Fruit fly (Drosophila melanogaster) whole organism, embryonic: Measurements from ENCODE around the gene CG32137.
A peak's percentile ranks its signal among the peaks of the same experiment; 100 is the strongest.

Experiments used
- CG10462 ChIP-seq: fragments of 200-800 bp; sonication (Bioruptor generic); optimal IDR thresholded peaks from 2 replicates; lab custom pipeline; 2016; ENCODE audit warnings: missing biosample characterization, missing genetic modification characterization
- CG10565 ChIP-seq: fragments of 200-800 bp; sonication (Bioruptor generic); optimal IDR thresholded peaks from 3 replicates; lab custom pipeline; 2016; ENCODE audit warnings: missing biosample characterization, mild to moderate bottlenecking, missing genetic modification characterization
- CG10979 ChIP-seq: fragments of 200-800 bp; sonication (Bioruptor generic); optimal IDR thresholded peaks from 2 replicates; lab custom pipeline; 2018; ENCODE audit warnings: missing biosample characterization, mild to moderate bottlenecking, missing genetic modification characterization, moderate library complexity
- CG11504 ChIP-seq: fragments of 200-800 bp; sonication (Bioruptor generic); optimal IDR thresholded peaks from 3 replicates; lab custom pipeline; 2019; ENCODE audit warnings: missing biosample characterization, mild to moderate bottlenecking, missing genetic modification characterization, moderate library complexity
- CG12071 ChIP-seq: fragments of 200-800 bp; sonication (Bioruptor generic); optimal IDR thresholded peaks from 3 replicates; lab custom pipeline; 2018; ENCODE audit warnings: missing biosample characterization, mild to moderate bottlenecking, missing genetic modification characterization
- CG14860 ChIP-seq: fragments of 200-800 bp; sonication (Bioruptor generic); IDR thresholded peaks from 3 replicates; pipeline ENCODE4 v1.3.6; 2022; ENCODE audit warnings: missing biosample characterization, missing genetic modification characterization; ENCODE audit not compliant: partially characterized antibody
- CG15011 ChIP-seq: fragments of 200-800 bp; sonication (Bioruptor generic); optimal IDR thresholded peaks from 3 replicates; lab custom pipeline; 2018; ENCODE audit warnings: missing biosample characterization, mild to moderate bottlenecking, missing genetic modification characterization
- CG15479 ChIP-seq: fragments of 200-800 bp; sonication (Bioruptor generic); optimal IDR thresholded peaks from 3 replicates; lab custom pipeline; 2019; ENCODE audit warnings: missing biosample characterization, mild to moderate bottlenecking, missing genetic modification characterization, moderate library complexity
- CG17186 ChIP-seq: fragments of 200-800 bp; sonication (Bioruptor generic); optimal IDR thresholded peaks from 3 replicates; lab custom pipeline; 2017; ENCODE audit warnings: missing biosample characterization, missing genetic modification reagents, missing genetic modification characterization
- CG17612 ChIP-seq: fragments of 200-800 bp; sonication (Bioruptor generic); IDR thresholded peaks from 2 replicates; pipeline ENCODE4 v1.3.6; 2022; ENCODE audit warnings: missing biosample characterization, missing genetic modification characterization
- CG17912 ChIP-seq: fragments of 200-800 bp; sonication (Bioruptor generic); optimal IDR thresholded peaks from 2 replicates; lab custom pipeline; 2018; ENCODE audit warnings: missing biosample characterization, mild to moderate bottlenecking, missing genetic modification characterization
- CG3847 ChIP-seq: fragments of 200-800 bp; sonication (Bioruptor generic); IDR thresholded peaks from 2 replicates; pipeline ENCODE4 v1.3.6; 2022; ENCODE audit warnings: missing biosample characterization, missing genetic modification characterization
- CG42726 ChIP-seq: fragments of 200-800 bp; sonication (Bioruptor generic); IDR thresholded peaks from 2 replicates; pipeline ENCODE4 v1.3.6; 2022; ENCODE audit warnings: missing biosample characterization, missing genetic modification characterization; ENCODE audit not compliant: partially characterized antibody
- CG4707 ChIP-seq: fragments of 200-800 bp; sonication (Bioruptor generic); optimal IDR thresholded peaks from 2 replicates; lab custom pipeline; 2018; ENCODE audit warnings: missing biosample characterization, mild to moderate bottlenecking, missing genetic modification characterization, moderate library complexity
- CG4854 ChIP-seq: fragments of 200-800 bp; sonication (Bioruptor generic); optimal IDR thresholded peaks from 2 replicates; lab custom pipeline; 2016; ENCODE audit warnings: missing biosample characterization, missing genetic modification characterization, inconsistent platforms
- CG5245 ChIP-seq: fragments of 200-800 bp; sonication (Bioruptor generic); optimal IDR thresholded peaks from 3 replicates; lab custom pipeline; 2016; ENCODE audit warnings: missing biosample characterization, missing genetic modification characterization
- CG6654 ChIP-seq: fragments of 200-800 bp; sonication (Bioruptor generic); optimal IDR thresholded peaks from 2 replicates; lab custom pipeline; 2017; ENCODE audit warnings: missing biosample characterization, mild to moderate bottlenecking, missing genetic modification characterization
- CG7372 ChIP-seq: fragments of 200-800 bp; sonication (Bioruptor generic); IDR thresholded peaks from 2 replicates; pipeline ENCODE4 v1.3.6; 2022; ENCODE audit warnings: missing biosample characterization, missing genetic modification characterization
- CG7786 ChIP-seq: fragments of 200-800 bp; sonication (Bioruptor generic); optimal IDR thresholded peaks from 2 replicates; lab custom pipeline; 2016; ENCODE audit warnings: missing biosample characterization, missing genetic modification characterization
- D19B ChIP-seq: fragments of 200-800 bp; sonication (Bioruptor generic); optimal IDR thresholded peaks from 2 replicates; lab custom pipeline; 2017; ENCODE audit warnings: missing biosample characterization, mild to moderate bottlenecking, missing genetic modification characterization
- Dll ChIP-seq: fragments of 200-800 bp; sonication (Bioruptor generic); IDR thresholded peaks from 4 replicates; pipeline ENCODE4 v1.3.6; 2022; ENCODE audit warnings: missing biosample characterization, missing genetic modification characterization; ENCODE audit not compliant: partially characterized antibody
- Ets65A ChIP-seq: fragments of 200-800 bp; sonication (Bioruptor generic); peaks from one replicate; lab custom pipeline; 2016; ENCODE audit warnings: missing biosample characterization, missing genetic modification characterization
- HmgD ChIP-seq: fragments of 200-800 bp; sonication (Bioruptor generic); optimal IDR thresholded peaks from 3 replicates; lab custom pipeline; 2016; ENCODE audit warnings: missing biosample characterization, missing genetic modification characterization
- Hr78 ChIP-seq, 2 experiments: fragments of 200-800 bp in 1 of 2; fragments of >200 bp in 1 of 2; sonication (Bioruptor generic) in 1 of 2; optimal IDR thresholded peaks; 2 replicates each; lab custom pipeline; 2017 to 2019; ENCODE audit warnings: missing biosample characterization in 2 of 2, missing genetic modification characterization in 2 of 2, mild to moderate bottlenecking in 1 of 2, moderate library complexity in 1 of 2
- Opbp ChIP-seq: fragments of 200-800 bp; sonication (Bioruptor generic); IDR thresholded peaks from 3 replicates; pipeline ENCODE4 v1.3.6; 2022; ENCODE audit warnings: missing biosample characterization, missing genetic modification characterization; ENCODE audit not compliant: partially characterized antibody
- Side ChIP-seq: fragments of 200-800 bp; sonication (Bioruptor generic); optimal IDR thresholded peaks from 2 replicates; lab custom pipeline; 2016; ENCODE audit warnings: missing biosample characterization, missing genetic modification characterization
- Sry-β ChIP-seq: fragments of 200-800 bp; sonication (Bioruptor generic); optimal IDR thresholded peaks from 2 replicates; lab custom pipeline; 2018; ENCODE audit warnings: missing biosample characterization, mild to moderate bottlenecking, missing genetic modification characterization, moderate library complexity
- ab ChIP-seq: fragments of 200-800 bp; sonication (Bioruptor generic); optimal IDR thresholded peaks from 2 replicates; lab custom pipeline; 2016; ENCODE audit warnings: missing biosample characterization, missing genetic modification characterization
- bowl ChIP-seq: fragments of 200-800 bp; sonication (Bioruptor generic); IDR thresholded peaks from 2 replicates; pipeline ENCODE4 v1.3.6; 2022; ENCODE audit warnings: missing biosample characterization, missing genetic modification characterization
- disco-r ChIP-seq: fragments of 200-800 bp; sonication (Bioruptor generic); optimal IDR thresholded peaks from 2 replicates; lab custom pipeline; 2016; ENCODE audit warnings: missing biosample characterization, missing genetic modification characterization
- emc ChIP-seq: fragments of 200-800 bp; sonication (Bioruptor generic); optimal IDR thresholded peaks from 2 replicates; lab custom pipeline; 2016; ENCODE audit warnings: missing biosample characterization, missing genetic modification characterization
- inv ChIP-seq: fragments of 200-800 bp; sonication (Bioruptor generic); IDR thresholded peaks from 2 replicates; pipeline ENCODE4 v1.3.6; 2022; ENCODE audit warnings: missing biosample characterization, missing genetic modification characterization; ENCODE audit not compliant: partially characterized antibody
- org-1 ChIP-seq: fragments of 200-800 bp; sonication (Bioruptor generic); optimal IDR thresholded peaks from 2 replicates; lab custom pipeline; 2017; ENCODE audit warnings: missing biosample characterization, missing genetic modification characterization
- phol ChIP-seq: fragments of 200-800 bp; sonication (Bioruptor generic); optimal IDR thresholded peaks from 3 replicates; lab custom pipeline; 2018; ENCODE audit warnings: missing biosample characterization, mild to moderate bottlenecking, missing genetic modification characterization, moderate library complexity
- pita ChIP-seq: fragments of 200-800 bp; sonication (Bioruptor generic); optimal IDR thresholded peaks from 2 replicates; lab custom pipeline; 2017; ENCODE audit warnings: missing biosample characterization, mild to moderate bottlenecking, missing genetic modification characterization
- pnt ChIP-seq: fragments of 200-800 bp; sonication (Bioruptor generic); optimal IDR thresholded peaks from 3 replicates; lab custom pipeline; 2016; ENCODE audit warnings: missing biosample characterization, missing genetic modification characterization
- rib ChIP-seq: fragments of 200-800 bp; sonication (Bioruptor generic); IDR thresholded peaks from 2 replicates; pipeline ENCODE4 v1.3.6; 2022; ENCODE audit warnings: missing biosample characterization, missing genetic modification characterization
- row ChIP-seq: fragments of 200-800 bp; sonication (Bioruptor generic); IDR thresholded peaks from 3 replicates; pipeline ENCODE4 v1.3.6; 2022; ENCODE audit warnings: missing biosample characterization, missing genetic modification characterization
- so ChIP-seq: fragments of 200-800 bp; sonication (Bioruptor generic); IDR thresholded peaks from 3 replicates; pipeline ENCODE4 v1.3.6; 2022; ENCODE audit warnings: missing biosample characterization, missing genetic modification characterization
- sob ChIP-seq: fragments of 200-800 bp; sonication (Bioruptor generic); IDR thresholded peaks from 2 replicates; pipeline ENCODE4 v1.3.6; 2022; ENCODE audit warnings: missing biosample characterization, missing genetic modification characterization
- toy ChIP-seq: fragments of 200-800 bp; sonication (Bioruptor generic); IDR thresholded peaks from 2 replicates; pipeline ENCODE4 v1.3.6; 2022; ENCODE audit warnings: missing biosample characterization, missing genetic modification characterization
- tx ChIP-seq: fragments of 200-800 bp; sonication (Bioruptor generic); optimal IDR thresholded peaks from 2 replicates; lab custom pipeline; 2016; ENCODE audit warnings: missing biosample characterization, missing genetic modification characterization
- zf30C ChIP-seq: fragments of 200-800 bp; sonication (Bioruptor generic); optimal IDR thresholded peaks from 3 replicates; lab custom pipeline; 2018; ENCODE audit warnings: missing biosample characterization, mild to moderate bottlenecking, missing genetic modification characterization

CG32137 gene

dm6 chr3L:13964635-13965501 is 25.8 kb downstream of the CG32137 start, which contains the start of the genes Meics, Nxf3 and ssp2 (continued):
- TF ChIP-seq Opbp (GFP tag; lab: Robert Waterston, UW) (peak; percentile 85), Side (no peak), pnt (GFP tag; lab: Kevin White, UChicago) (no peak), ab (no peak), CG17186 (GFP tag; lab: Kevin White, UChicago) (no peak), Hr78 (GFP tag; optimal IDR thresholded peaks at IDR 0.05; lab: Kevin White, UChicago) (peak in 1 of 2 experiments; percentile 46), CG10979 (no peak), CG4707 (GFP tag; lab: Kevin White, UChicago) (no peak), disco-r (GFP tag; lab: Kevin White, UChicago) (no peak), CG17912 (GFP tag; lab: Kevin White, UChicago) (no peak), org-1 (GFP tag; lab: Kevin White, UChicago) (no peak), CG10565 (GFP tag; lab: Kevin White, UChicago) (no peak), bowl (no peak), zf30C (GFP tag; lab: Kevin White, UChicago) (no peak), row (GFP tag; lab: Robert Waterston, UW) (peak; percentile 81), CG11504 (tag; lab: Kevin White, UChicago) (no peak), CG4854 (GFP tag; lab: Kevin White, UChicago) (no peak), phol (peak; percentile 59), toy (GFP tag; lab: Robert Waterston, UW) (no peak), CG10462 (GFP tag; lab: Kevin White, UChicago) (no peak), CG42726 (GFP tag; lab: Robert Waterston, UW) (peak; percentile 69), Ets65A (GFP tag; lab: Kevin White, UChicago) (peak; percentile 96), emc (GFP tag; lab: Kevin White, UChicago) (no peak), inv (GFP tag; lab: Robert Waterston, UW) (peak; percentile 46), sob (GFP tag; lab: Robert Waterston, UW) (no peak; the same call in 1 of the 2 replicates), CG7372 (no peak), Dll (GFP tag; lab: Robert Waterston, UW) (peak; percentile 64; the same call in 3 of the 4 replicates), CG12071 (GFP tag; lab: Kevin White, UChicago) (no peak), rib (GFP tag; lab: Robert Waterston, UW) (peak; percentile 17; the same call in 1 of the 2 replicates), CG15011 (GFP tag; lab: Kevin White, UChicago) (no peak), Sry-β (GFP tag; lab: Kevin White, UChicago) (peak; percentile 79), pita (GFP tag; lab: Kevin White, UChicago) (no peak), CG7786 (GFP tag; lab: Kevin White, UChicago) (no peak), D19B (GFP tag; lab: Kevin White, UChicago) (no peak), HmgD (GFP tag; lab: Kevin White, UChicago) (no peak), CG5245 (GFP tag; lab: Kevin White, UChicago) (no peak), CG17612 (GFP tag; lab: Robert Waterston, UW) (no peak), CG15479 (GFP tag; lab: Kevin White, UChicago) (no peak), CG3847 (peak; percentile 45), tx (GFP tag; lab: Kevin White, UChicago) (no peak), so (GFP tag; lab: Robert Waterston, UW) (no peak), CG6654 (no peak), CG14860 (GFP tag; lab: Robert Waterston, UW) (peak; percentile 49; the same call in 2 of the 3 replicates)
- TF ChIP-seq, all 482 proteins: peak for 154
